Fruit fly (Drosophila melanogaster) whole organism, embryonic: ENCODE measurements around the gene nanos.

Source experiments
- NfI ChIP-seq: fragments of 200-800 bp; sonication (Bioruptor generic); optimal IDR thresholded peaks from 3 replicates; lab custom pipeline; 2018; ENCODE audit warnings: missing biosample characterization, mild to moderate bottlenecking, missing genetic modification characterization, moderate library complexity
- Side ChIP-seq: fragments of 200-800 bp; sonication (Bioruptor generic); optimal IDR thresholded peaks from 2 replicates; lab custom pipeline; 2016; ENCODE audit warnings: missing biosample characterization, missing genetic modification characterization

- no peak for TF ChIP-seq Side (GFP tag; lab: Kevin White, UChicago)
- no peak for TF ChIP-seq NfI
These were observed 8.6 kb downstream of the nanos start for dm6 chr3R:19165620-19166055.
